Worm (Caenorhabditis elegans) whole organism, late embryonic: ENCODE results near the gene nlp-6.

Experiments
- ets-4 ChIP-seq: sonication (generic microtip); optimal IDR thresholded peaks from 2 replicates; lab custom pipeline; 2016; ENCODE audit warnings: missing genetic modification characterization, missing compliant biosample characterization
- hlh-6 ChIP-seq: sonication (generic microtip); optimal IDR thresholded peaks from 2 replicates; lab custom pipeline; 2016; ENCODE audit warnings: missing genotype, missing genetic modification characterization, missing compliant biosample characterization
- pha-4 ChIP-seq: fragments of 150-350 bp; optimal IDR thresholded peaks from 2 replicates; lab custom pipeline; 2018; ENCODE audit warnings: missing biosample characterization, missing genetic modification reagents, missing genetic modification characterization

DNA sequence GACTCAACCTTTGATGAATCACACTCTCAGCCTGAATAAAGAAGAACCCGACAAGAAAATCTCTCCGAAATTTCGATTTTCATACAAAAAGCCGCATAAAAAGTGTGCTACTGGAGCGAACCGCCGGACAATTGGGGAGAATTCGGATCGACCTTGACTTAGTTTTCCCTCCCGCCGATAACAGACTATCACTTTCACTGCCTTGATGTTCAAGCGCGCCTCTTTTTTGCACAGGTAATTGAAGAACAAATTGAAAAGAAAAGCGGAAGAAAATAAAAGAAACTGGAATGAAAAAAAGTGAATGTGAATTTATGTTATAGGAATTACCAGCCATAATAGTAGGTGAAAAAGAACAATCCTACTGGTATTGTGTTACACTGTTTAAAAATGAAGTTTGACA, 23.7 kb downstream of the nlp-6 start:
- TF ChIP-seq hlh-6 (tag; lab: Kevin White, UChicago) (no peak), pha-4 (no peak), ets-4 (tag; lab: Kevin White, UChicago) (no peak)
